Worm (Caenorhabditis elegans) whole organism, late embryonic: ENCODE data around the gene irg-6.

Experiments used
- elt-4 ChIP-seq: sonication (generic microtip); optimal IDR thresholded peaks from 2 replicates; lab custom pipeline; 2016; ENCODE audit warnings: missing genetic modification characterization, missing compliant biosample characterization
- hlh-30 ChIP-seq: sonication (generic microtip); optimal IDR thresholded peaks from 2 replicates; lab custom pipeline; 2017; ENCODE audit warnings: antibody characterized with exemption, missing genetic modification characterization, missing compliant biosample characterization; ENCODE audit not compliant: insufficient read depth
- lim-6 ChIP-seq: sonication (generic microtip); optimal IDR thresholded peaks from 2 replicates; lab custom pipeline; 2016; ENCODE audit warnings: missing genetic modification characterization, missing compliant biosample characterization
- ref-2 ChIP-seq: sonication (generic microtip); optimal IDR thresholded peaks from 2 replicates; lab custom pipeline; 2016; ENCODE audit warnings: missing genetic modification characterization, missing compliant biosample characterization

DNA sequence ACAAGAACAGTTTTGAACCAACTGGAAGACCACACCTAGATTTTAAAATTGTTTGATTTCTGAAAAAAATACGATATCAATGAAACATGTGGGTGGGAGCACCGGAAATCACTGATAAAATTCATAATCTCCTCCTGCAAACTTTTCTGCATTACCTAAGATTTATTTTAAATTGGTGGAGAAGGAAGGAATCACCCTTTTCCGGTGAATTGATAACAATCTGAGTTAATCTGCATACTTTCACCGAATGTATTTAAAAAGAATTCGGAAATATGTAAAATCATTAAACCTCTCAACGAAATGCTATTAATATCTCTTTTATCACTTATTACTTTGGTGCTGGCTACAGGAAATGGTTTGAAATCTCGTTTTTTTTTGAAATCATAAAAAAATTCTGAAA, 27.9 kb upstream of the irg-6 start, which contains the start of gene dct-19:
- TF ChIP-seq ref-2 (tag; lab: Kevin White, UChicago) (no peak), hlh-30 (tag; lab: Kevin White, UChicago) (no peak), lim-6 (tag; lab: Kevin White, UChicago) (no peak), elt-4 (tag; lab: Kevin White, UChicago) (no peak)
